Worm (Caenorhabditis elegans) whole organism, L4/young adult: ENCODE results near the gene hal-3.

Experiments
- W03F9.2 ChIP-seq: fragments of 150-350 bp; optimal IDR thresholded peaks from 2 replicates; lab custom pipeline; 2014; ENCODE audit warnings: missing biosample characterization, missing genetic modification characterization
- dao-5 ChIP-seq: sonication (generic microtip); optimal IDR thresholded peaks from 2 replicates; lab custom pipeline; 2016; ENCODE audit warnings: missing genotype, missing genetic modification characterization, moderate library complexity, missing compliant biosample characterization
- him-1 ChIP-seq: sonication (generic microtip); optimal IDR thresholded peaks from 2 replicates; lab custom pipeline; 2016; ENCODE audit warnings: missing genotype, missing genetic modification reagents, missing genetic modification characterization, missing compliant biosample characterization

Gene hal-3

DNA sequence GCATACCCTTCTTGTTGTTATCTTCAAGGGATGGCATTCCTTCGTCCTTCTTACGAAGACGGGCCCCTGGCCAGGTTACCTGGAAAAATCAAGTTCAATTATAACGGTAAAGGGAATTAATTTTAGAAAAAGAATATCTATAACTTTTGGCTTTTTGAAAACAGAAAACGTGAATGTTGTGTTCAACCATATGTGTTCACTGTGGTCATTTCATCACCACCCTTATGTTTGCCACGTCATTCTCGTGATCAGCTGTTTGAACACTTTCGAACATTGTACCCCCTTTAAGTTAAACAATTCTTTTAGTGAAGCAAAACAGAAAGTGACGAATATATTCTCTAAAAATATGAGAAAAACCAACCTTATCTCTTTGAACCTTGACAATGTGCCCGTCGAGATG lies 1.8 kb upstream of the hal-3 start:
- TF ChIP-seq W03F9.2 (tag; lab: Kevin White, UChicago) (no peak), dao-5 (no peak), him-1 (tag; lab: Kevin White, UChicago) (no peak)

DNA sequence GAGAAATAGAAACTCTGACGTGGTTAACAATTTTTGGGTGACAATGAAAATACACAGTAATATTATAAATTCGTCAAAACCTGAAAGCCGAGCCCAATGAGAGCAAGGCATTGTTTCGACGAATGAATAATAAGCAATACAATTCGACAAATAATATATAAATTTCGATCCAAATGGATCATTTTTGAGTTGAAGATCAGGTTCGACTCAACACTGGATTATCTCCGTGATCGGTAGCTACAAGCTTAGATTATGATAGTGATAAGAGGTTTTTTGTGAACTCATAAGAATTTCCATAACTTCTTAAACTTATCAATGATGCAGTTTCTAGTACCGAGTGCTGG lies 949 bp upstream of the hal-3 start:
- TF ChIP-seq W03F9.2 (tag; lab: Kevin White, UChicago): no peak
- TF ChIP-seq him-1 (tag; lab: Kevin White, UChicago): no peak
- TF ChIP-seq dao-5: no peak

DNA sequence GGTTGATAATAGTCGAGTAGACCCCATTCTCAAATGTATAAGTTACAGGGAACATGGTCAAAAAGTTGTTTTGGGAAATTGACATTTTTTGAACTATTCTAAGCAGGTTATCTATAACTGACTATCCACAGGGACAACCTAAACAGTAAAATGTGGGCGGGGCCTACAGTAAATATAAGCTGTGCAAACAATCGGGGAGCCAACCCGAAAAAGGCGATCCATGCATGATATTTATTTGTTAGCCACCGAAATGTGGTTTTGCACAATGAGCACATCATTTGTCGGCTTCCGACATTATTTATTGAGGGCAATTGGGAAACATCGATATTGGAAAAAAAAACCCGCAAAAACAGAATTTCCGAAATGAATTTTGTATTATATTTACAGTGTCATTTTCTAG lies 2.2 kb downstream of the hal-3 start, which contains the start of gene hlh-6:
TSS of gene hlh-6 (minus strand) at position 101 of the 400 bp plus-strand sequence.
- TF ChIP-seq dao-5 (no peak), him-1 (tag; lab: Kevin White, UChicago) (no peak), W03F9.2 (tag; lab: Kevin White, UChicago) (no peak)

DNA sequence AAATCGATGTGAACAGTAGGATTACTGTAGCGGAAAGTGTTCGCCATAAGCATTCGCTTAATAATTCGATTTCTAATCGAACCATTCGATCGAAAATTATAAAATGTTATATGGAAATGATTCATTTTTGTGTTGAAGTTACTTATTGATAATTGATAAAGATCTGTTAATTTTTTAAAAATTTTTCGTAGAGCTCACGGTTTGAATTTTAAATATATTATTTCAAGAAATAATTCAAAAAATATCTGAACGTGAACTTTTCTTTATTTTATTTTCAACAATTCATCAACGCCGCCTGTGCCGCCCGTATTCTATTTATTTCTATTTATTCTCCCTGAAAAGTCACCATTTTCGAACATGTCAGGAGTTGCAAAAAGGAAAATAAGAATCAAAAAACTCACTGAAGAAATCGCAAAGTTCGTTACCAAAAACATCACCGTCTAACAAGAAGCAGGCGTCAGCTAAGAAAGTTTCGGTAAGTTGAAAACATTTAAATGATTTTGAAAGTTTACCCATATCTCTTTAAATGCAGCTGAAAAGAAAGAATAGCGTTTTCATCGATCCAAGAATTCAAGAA lies 5.5 kb downstream of the hal-3 start, which contains the start of the genes T15H9.5 and T15H9.4:
TSS of gene T15H9.5 (minus strand) at position 101 of the 577 bp plus-strand sequence.
TSS of gene T15H9.4 (plus strand) at position 527 of the 577 bp plus-strand sequence.
- no peak for TF ChIP-seq him-1 (tag; lab: Kevin White, UChicago)
- no peak for TF ChIP-seq dao-5
- TF ChIP-seq W03F9.2 (tag; lab: Kevin White, UChicago): no peak

DNA sequence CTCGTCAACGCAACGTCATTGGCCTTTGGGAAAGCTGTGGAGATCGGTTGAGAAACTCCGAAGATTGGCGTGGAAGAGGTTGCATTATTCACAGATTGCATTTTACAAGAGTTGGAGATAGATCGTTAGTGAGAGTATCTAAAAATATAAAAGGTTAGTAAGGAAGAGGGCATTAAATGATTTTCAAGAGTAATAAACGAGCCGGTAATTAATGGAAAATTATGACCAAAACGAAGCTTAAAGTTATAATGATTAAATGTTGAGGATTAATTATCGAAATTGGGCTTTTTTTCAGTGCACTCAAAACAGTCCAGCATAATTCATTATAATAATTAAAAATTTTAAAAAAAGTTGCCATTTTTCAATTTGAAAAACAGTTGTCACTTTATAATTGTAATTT lies 7.6 kb downstream of the hal-3 start, which contains the start of gene pap-2:
TSS of gene pap-2 (minus strand) at position 101 of the 400 bp plus-strand sequence.
- TF ChIP-seq W03F9.2 (tag; lab: Kevin White, UChicago): no peak
- TF ChIP-seq him-1 (tag; lab: Kevin White, UChicago): no peak
- TF ChIP-seq dao-5: no peak

DNA sequence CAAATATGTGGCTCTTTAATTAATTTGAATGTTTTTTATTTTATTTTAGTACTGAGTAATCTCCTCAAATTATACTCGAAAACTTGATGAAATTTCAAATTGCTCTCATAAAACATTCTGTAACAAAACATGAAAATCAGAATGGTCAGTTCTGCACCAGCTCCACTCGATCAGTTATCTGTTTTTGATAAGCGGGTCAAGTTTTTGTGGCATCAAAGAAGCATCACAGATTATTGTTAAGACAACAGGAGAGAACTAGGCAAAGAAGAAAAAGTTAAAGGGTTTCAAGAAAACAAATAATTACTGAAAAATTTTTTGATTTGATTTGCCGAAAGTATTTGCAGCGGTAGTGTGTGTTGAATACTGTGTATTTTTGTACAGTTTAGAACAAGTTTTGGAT lies 9.8 kb downstream of the hal-3 start:
- TF ChIP-seq dao-5 (no peak), W03F9.2 (tag; lab: Kevin White, UChicago) (no peak), him-1 (tag; lab: Kevin White, UChicago) (no peak)

DNA sequence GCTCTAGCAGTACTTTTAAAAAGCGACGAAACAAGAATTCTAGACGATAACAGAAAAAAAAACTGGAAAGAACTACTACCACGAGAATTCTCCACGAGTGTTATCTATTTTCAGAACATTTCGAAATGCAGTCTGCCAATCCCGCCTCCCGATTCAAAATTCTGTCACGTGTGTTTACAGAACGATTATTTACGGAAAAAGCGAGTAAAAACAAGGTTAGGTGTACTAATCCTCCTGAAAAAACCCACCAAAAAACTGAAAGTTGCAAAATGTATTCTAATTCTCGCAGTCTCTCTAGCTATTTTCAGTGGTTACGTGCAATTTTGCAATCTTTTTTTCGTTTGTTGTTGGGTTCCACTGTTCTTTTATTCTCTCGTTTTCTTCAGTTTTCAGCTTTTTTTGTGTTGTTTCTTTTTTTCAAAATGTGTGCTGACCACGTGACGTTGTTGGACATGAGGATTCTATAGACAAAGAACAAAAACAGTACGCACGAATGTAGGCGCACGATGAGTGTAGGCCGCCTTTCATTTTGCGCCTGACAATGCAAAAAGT lies 10.4 kb downstream of the hal-3 start:
- TF ChIP-seq dao-5 (no peak), him-1 (tag; lab: Kevin White, UChicago) (no peak), W03F9.2 (tag; lab: Kevin White, UChicago) (no peak)

DNA sequence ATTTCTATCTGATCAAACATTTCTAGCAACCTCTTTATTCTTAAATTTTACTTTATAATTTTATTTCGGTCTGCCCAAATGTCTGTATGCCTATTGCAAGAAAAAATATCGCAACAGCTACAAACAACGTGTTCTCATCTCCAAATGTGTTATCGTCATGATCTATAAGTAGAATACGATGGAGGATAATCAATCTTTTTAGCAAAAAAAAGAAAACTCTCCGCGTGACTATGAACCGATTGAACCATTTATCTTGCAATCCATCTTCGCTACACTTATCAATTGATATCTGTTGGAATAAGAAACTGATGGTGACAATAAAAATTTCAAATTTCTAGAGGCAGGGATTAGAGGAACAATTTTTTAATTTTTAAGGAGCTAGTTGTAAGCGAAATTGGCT lies 11.0 kb downstream of the hal-3 start:
- TF ChIP-seq W03F9.2 (tag; lab: Kevin White, UChicago) (no peak), him-1 (tag; lab: Kevin White, UChicago) (no peak), dao-5 (no peak)

DNA sequence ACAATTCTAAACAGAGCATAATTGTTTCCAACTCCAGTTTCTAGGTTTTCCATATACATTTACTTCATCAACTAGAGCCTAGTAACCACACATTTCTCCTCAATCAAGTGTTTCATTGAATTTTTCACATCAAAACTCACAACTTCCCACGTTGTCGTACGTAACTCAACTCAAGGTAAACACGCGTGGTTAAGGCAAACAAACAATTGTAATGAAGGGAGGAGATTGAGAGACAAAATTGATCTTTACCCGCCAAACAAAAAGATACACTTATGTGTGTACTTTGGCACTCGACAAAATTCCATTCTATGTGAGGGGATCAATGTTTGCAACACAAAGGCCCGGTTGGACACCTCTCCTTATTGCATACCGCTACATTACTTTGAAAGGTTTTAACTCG lies 11.6 kb downstream of the hal-3 start, which contains the start of gene nhr-19:
TSS of gene nhr-19 (minus strand) at position 191 of the 400 bp plus-strand sequence.
- TF ChIP-seq W03F9.2 (tag; lab: Kevin White, UChicago) (no peak), dao-5 (no peak), him-1 (tag; lab: Kevin White, UChicago) (no peak)

DNA sequence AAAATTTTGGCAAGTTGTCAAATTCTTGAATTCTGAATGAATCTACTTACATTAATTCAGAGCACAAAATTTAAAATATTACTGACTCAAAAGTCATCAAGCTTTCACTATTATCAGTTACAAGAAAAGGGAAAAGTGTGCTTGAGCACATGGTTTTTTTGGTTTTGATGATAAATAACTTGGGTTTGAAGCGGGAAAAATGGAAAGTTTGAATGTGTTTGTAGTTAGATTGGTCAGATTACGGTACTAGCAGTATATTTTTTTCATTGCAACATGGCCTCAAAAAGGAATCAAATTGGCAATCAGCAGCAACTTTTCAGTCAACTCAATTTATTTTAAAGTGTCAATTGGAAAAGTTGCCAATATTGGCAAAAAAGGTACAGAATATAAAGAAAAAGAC lies 12.2 kb downstream of the hal-3 start:
- TF ChIP-seq dao-5 (no peak), him-1 (tag; lab: Kevin White, UChicago) (no peak), W03F9.2 (tag; lab: Kevin White, UChicago) (no peak)

DNA sequence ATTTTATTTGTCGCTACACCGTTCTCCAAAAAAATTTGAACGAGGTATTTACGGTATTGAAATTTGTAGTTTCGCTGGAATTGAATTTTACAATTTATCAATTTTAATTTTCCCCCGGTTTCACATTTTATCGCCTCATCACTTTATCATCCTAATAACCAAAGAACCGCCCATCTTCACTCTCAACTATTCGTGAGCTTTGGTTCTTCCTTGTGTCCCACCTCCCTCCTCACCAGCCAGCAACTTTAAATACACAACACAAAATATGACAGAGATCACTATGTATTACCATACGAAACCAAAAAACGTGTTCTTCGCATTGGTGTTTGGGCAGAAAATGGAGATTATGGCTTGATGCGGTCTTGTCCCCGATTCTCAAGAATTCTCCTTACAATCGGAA lies 12.9 kb downstream of the hal-3 start:
- TF ChIP-seq W03F9.2 (tag; lab: Kevin White, UChicago) (no peak), dao-5 (no peak)

DNA sequence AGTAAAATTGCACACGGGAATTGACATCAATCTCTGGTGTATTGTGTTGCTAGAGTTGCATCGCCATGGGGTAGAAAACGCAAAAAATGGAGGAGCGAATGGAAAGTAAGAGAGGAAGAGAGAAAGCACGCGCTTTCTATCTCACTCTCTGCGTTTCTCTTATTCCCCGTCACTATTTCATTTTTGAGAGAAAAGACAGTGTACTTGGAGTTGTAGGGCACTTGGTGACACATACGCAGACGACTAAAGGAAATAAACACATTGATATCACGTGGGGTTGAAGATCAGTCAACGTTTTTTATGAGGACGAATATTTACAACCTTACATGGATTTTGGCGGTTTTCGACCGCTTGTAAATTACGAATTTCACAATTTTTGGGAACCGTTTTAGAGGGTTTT lies 13.5 kb downstream of the hal-3 start:
- TF ChIP-seq W03F9.2 (tag; lab: Kevin White, UChicago) (peak; percentile 71), dao-5 (no peak), him-1 (tag; lab: Kevin White, UChicago) (no peak)

DNA sequence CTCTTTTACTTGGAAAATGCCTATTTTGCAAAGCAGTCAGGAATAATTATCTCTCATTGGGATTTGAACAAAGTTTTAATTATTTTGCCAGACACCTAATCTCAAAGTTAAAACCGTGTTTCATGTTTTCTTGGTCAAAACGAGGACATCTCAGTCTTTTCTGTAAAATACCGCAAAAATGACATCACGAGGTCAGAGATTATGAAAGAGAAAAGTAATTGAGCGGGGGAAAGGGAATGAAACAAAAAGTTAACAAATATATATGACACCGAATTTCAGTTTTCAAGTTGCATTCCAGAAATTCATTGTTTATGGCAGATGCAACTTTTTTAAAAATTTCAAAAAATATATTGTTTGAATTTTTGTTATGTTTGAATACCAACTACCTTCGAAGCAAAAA lies 14.4 kb downstream of the hal-3 start:
- TF ChIP-seq dao-5 (no peak), him-1 (tag; lab: Kevin White, UChicago) (no peak), W03F9.2 (tag; lab: Kevin White, UChicago) (no peak)

DNA sequence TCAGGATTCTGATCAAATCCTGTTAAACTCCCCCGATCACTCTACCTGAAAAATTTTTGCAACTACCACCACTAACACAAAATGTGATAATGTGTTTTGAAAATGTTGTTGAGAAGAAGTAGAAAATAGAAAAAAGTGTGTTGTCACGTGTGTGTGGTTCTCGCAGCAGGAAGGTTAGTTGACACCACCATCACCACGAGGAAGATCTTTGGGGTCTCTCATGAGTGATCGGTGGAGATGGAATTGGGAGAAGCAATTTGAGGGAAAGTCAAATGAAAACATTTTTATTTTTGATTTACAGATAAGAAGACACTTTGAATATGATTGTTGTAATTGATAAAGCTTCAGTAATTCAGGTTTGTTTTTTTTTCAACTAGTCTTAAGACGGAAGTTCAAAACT lies 15.2 kb downstream of the hal-3 start:
- no peak for TF ChIP-seq him-1 (tag; lab: Kevin White, UChicago)
- TF ChIP-seq dao-5: no peak
- TF ChIP-seq W03F9.2 (tag; lab: Kevin White, UChicago): no peak

DNA sequence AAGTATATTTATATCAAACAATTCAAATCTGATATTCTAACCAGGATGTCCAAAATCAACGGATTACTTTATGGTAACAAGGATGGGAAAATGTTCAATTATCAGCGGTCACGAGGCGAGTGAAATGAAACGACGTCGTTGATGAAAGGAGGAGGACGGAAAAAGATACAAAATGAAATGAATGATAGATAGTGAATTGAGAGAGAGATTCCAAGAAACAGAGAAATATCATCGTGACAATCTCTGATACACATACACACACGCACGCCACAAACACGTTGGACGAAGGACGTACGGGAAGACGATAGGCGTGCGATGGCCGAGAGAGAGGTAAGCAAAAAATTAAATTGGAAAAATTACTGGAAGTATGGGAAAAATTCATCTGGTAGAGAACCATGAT lies 15.9 kb downstream of the hal-3 start:
- TF ChIP-seq W03F9.2 (tag; lab: Kevin White, UChicago) (peak; percentile 29), him-1 (tag; lab: Kevin White, UChicago) (no peak)
